Worm (Caenorhabditis elegans): ENCODE results near the gene W07G1.1.

DNA sequence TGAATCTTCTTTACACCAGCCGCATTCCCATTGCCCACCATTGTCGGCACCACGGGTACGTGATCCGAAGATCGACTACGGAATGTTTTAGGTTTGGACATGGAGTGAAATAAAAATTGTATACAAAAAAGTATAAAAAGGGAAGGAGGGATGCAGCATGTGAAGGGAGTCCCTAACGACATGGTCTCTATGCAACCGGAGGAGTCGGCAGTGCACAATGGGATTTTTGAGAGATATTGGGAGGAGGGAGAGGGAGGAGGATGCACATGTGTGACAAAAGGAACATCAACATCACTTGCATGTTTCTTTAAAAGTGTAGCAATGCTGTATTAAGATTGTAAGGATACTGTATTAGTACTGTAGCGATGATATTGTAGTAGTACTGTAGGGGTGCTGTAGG is at the start of gene W07G1.1:
- TF ChIP-seq unc-55 (GFP tag; optimal IDR thresholded peaks at IDR 0.05) (no peak), tbx-2 (tag; optimal IDR thresholded peaks at IDR 0.05) (no peak), unc-3 (GFP tag; conservative IDR thresholded peaks at IDR 0.05) (no peak), unc-3 (tag; optimal IDR thresholded peaks at IDR 0.05) (no peak)
